Worm (Caenorhabditis elegans): ENCODE results near the gene F53F8.3.

F53F8.3 gene

DNA sequence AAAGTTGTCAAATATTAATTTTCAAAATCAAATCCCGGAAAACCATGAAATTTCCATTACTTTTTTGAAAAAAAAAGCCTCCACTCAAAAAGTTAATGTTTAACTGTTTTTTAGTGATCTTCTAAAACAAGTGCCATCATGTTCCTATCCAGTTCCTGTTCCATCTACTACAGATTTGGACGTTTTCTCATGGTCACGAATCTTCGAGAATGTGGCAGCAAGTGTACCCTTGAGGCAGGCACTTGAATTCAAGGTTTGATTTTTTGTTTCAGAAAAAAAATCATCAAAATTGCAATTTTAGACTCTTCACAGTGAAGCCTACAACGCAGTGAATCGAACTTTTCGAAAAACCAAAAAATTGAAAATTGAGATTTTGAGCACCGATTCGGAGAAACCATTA, 25.2 kb upstream of the F53F8.3 start:
- no peak for TF ChIP-seq ceh-9 (tag; optimal IDR thresholded peaks at IDR 0.05)
- no peak for TF ChIP-seq npax-4 (tag; optimal IDR thresholded peaks at IDR 0.05)
- TF ChIP-seq ref-2 (tag; optimal IDR thresholded peaks at IDR 0.05) = no peak
- no peak for TF ChIP-seq ttx-3 (tag; optimal IDR thresholded peaks at IDR 0.05)
- TF ChIP-seq unc-55 (GFP tag; optimal IDR thresholded peaks at IDR 0.05) = no peak
- TF ChIP-seq K09A11.1 (tag; optimal IDR thresholded peaks at IDR 0.05; ENCODE audit: insufficient read depth) = no peak
- TF ChIP-seq pha-4 (tag; optimal IDR thresholded peaks at IDR 0.05) = no peak
- no peak for TF ChIP-seq gmeb-2 (tag; optimal IDR thresholded peaks at IDR 0.05)
- TF ChIP-seq pros-1 (tag; optimal IDR thresholded peaks at IDR 0.05) = no peak
- no peak for TF ChIP-seq che-1 (tag; optimal IDR thresholded peaks at IDR 0.05)
- TF ChIP-seq ztf-16 (tag; optimal IDR thresholded peaks at IDR 0.05) = no peak
- no peak for TF ChIP-seq ceh-22 (tag; optimal IDR thresholded peaks at IDR 0.05)
- TF ChIP-seq ceh-6 (GFP tag; optimal IDR thresholded peaks at IDR 0.05) = no peak
- no peak for TF ChIP-seq hlh-13 (GFP tag; optimal IDR thresholded peaks at IDR 0.05)
- TF ChIP-seq ets-4 (tag; optimal IDR thresholded peaks at IDR 0.05) = no peak
- no peak for TF ChIP-seq F13H6.1 (tag; optimal IDR thresholded peaks at IDR 0.05)
- no peak for TF ChIP-seq pag-3 (tag; optimal IDR thresholded peaks at IDR 0.05; ENCODE audit: borderline replicate concordance)

DNA sequence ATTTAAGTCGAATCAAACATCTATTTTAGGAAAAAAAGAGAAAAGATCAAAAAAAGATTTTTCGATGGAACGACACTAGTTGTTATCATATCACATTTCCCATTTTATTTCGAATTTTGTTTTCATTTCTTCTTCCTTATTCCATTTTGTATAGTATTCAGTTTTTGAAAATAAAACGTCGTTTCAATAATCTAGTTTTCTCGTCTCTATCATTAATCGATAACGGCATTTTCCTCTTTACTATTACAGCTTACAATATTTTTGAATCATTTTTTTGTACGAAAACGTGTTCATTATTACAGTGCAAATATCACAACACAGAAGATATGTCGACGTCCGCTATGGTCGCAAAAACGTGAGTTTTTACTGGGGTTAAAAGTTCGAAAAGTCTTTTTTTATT, 24.3 kb upstream of the F53F8.3 start, which contains the start of gene Y44A6C.1:
TSS of gene Y44A6C.1 (plus strand) at position 301 of the 400 bp plus-strand sequence.
- no peak for TF ChIP-seq nhr-11 (tag; optimal IDR thresholded peaks at IDR 0.05)
- no peak for TF ChIP-seq ets-4 (tag; optimal IDR thresholded peaks at IDR 0.05)
- no peak for TF ChIP-seq ceh-19 (GFP tag; optimal IDR thresholded peaks at IDR 0.05)

DNA sequence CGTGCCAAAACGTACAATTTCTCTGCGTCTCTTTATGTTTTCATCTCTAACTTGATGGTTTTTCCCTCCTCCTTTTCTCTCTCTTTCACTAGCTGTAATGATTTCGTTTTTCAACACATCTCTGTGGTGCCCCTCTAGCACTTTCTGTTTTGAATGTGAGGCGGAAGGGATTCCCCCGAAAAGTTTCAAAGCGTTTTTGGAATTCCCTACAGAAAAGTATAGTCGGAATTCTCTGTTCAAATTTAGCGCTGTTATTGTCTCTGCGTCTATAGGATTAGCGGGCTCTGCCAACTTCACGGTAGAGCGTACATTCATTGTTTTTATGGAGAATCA, 23.6 kb upstream of the F53F8.3 start:
- peak; percentile 25 for TF ChIP-seq tbx-2 (tag; optimal IDR thresholded peaks at IDR 0.05)
- peak; percentile 69 for TF ChIP-seq ceh-18 (tag; optimal IDR thresholded peaks at IDR 0.05)
- TF ChIP-seq ceh-48 (tag; optimal IDR thresholded peaks at IDR 0.05) = no peak
- TF ChIP-seq nfya-1 (tag; optimal IDR thresholded peaks at IDR 0.05) = peak; percentile 24
- TF ChIP-seq pax-1 (tag; optimal IDR thresholded peaks at IDR 0.05) = peak; percentile 55
- no peak for TF ChIP-seq hlh-13 (GFP tag; optimal IDR thresholded peaks at IDR 0.05)
- no peak for TF ChIP-seq che-1 (tag; optimal IDR thresholded peaks at IDR 0.05)
- TF ChIP-seq ceh-34 (tag; optimal IDR thresholded peaks at IDR 0.05) = peak; percentile 13
- peak; percentile 15 for TF ChIP-seq ceh-31 (tag; optimal IDR thresholded peaks at IDR 0.05)
- TF ChIP-seq rnt-1 (tag; optimal IDR thresholded peaks at IDR 0.05) = peak; percentile 9
- TF ChIP-seq ztf-16 (tag; optimal IDR thresholded peaks at IDR 0.05) = no peak
- TF ChIP-seq hlh-30 (tag; optimal IDR thresholded peaks at IDR 0.05; ENCODE audit: insufficient read depth) = peak; percentile 43
- no peak for TF ChIP-seq pag-3 (tag; optimal IDR thresholded peaks at IDR 0.05; ENCODE audit: borderline replicate concordance)
- TF ChIP-seq lin-11 (tag; optimal IDR thresholded peaks at IDR 0.05) = no peak
- peak; percentile 29 for TF ChIP-seq pat-9 (tag; optimal IDR thresholded peaks at IDR 0.05)
- no peak for TF ChIP-seq mec-3 (tag; optimal IDR thresholded peaks at IDR 0.05; ENCODE audit: borderline replicate concordance)
- TF ChIP-seq pros-1 (tag; optimal IDR thresholded peaks at IDR 0.05) = peak; percentile 31
- peak; percentile 26 for TF ChIP-seq unc-42 (tag; optimal IDR thresholded peaks at IDR 0.05)
- no peak for TF ChIP-seq hlh-8 (tag; optimal IDR thresholded peaks at IDR 0.05)
- peak; percentile 65 for TF ChIP-seq unc-55 (GFP tag; optimal IDR thresholded peaks at IDR 0.05)
- peak; percentile 45 for TF ChIP-seq ceh-30 (tag; optimal IDR thresholded peaks at IDR 0.05)

DNA sequence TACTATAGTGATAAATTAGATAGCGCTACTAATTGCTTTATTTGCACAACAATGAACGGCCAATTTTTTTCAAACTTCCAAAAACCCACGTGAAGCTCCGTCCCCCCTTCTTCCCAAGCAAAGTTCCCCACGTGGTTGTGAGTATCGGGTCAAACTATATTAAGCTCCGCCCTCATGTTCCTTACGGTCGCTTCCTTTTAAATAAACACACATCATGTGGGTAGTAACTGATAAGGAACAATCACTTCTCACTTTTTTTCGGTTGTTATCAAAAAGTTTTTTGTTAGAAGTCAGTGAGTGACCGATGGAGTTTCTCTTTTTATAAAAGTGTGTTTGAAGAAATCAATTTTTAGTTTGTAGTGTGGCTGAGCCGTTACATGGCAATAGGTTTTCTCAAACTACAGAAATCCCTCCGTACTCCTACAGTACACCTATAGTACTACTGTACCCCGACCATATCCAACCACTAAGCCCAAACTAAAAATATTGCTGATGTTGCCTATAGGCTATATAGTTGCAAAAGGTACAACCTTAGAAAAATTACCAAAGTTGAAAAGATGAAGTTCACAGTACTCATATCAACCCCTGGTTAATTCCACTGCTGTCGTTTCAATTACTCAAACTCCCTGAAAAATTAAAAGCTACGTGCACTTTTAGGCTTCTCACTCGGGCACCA, 23.1 kb upstream of the F53F8.3 start:
- no peak for TF ChIP-seq che-1 (tag; optimal IDR thresholded peaks at IDR 0.05)
- no peak for TF ChIP-seq T23F11.4 (GFP tag; optimal IDR thresholded peaks at IDR 0.05)
- TF ChIP-seq npax-4 (tag; optimal IDR thresholded peaks at IDR 0.05) = no peak
- peak; percentile 56 for TF ChIP-seq elt-2 (tag; optimal IDR thresholded peaks at IDR 0.05)

Measured in whole organism, late embryonic.